Worm (Caenorhabditis elegans): ENCODE results near the gene C33A12.3.
A peak's percentile ranks its signal among the peaks of the same experiment; 100 is the strongest.

Gene C33A12.3

ce11 chrIV:9477135-9477928 is 35.5 kb downstream of the C33A12.3 start, which contains the start of gene wrt-3 (continued):
- TF ChIP-seq elt-2 (tag; optimal IDR thresholded peaks at IDR 0.05) (peak; percentile 97), ceh-14 (tag; optimal IDR thresholded peaks at IDR 0.05) (peak; percentile 84), sdc-2 (tag; optimal IDR thresholded peaks at IDR 0.05) (peak; percentile 87), mec-3 (tag; optimal IDR thresholded peaks at IDR 0.05; ENCODE audit: borderline replicate concordance) (peak; percentile 83), nhr-232 (tag; optimal IDR thresholded peaks at IDR 0.05) (peak; percentile 87), pax-1 (tag; optimal IDR thresholded peaks at IDR 0.05) (no peak), unc-3 (GFP tag; conservative IDR thresholded peaks at IDR 0.05) (peak; percentile 90), unc-3 (tag; optimal IDR thresholded peaks at IDR 0.05) (peak; percentile 88), ceh-34 (tag; optimal IDR thresholded peaks at IDR 0.05) (peak; percentile 93), ref-2 (tag; optimal IDR thresholded peaks at IDR 0.05) (peak; percentile 94), ahr-1 (tag; optimal IDR thresholded peaks at IDR 0.05) (peak; percentile 92), syd-9 (tag; optimal IDR thresholded peaks at IDR 0.05) (peak; percentile 95), ceh-18 (tag; optimal IDR thresholded peaks at IDR 0.05) (peak; percentile 82), elt-4 (tag; optimal IDR thresholded peaks at IDR 0.05) (peak; percentile 80), ztf-16 (tag; optimal IDR thresholded peaks at IDR 0.05) (peak; percentile 94), nfya-1 (tag; optimal IDR thresholded peaks at IDR 0.05) (peak; percentile 50), sox-4 (tag; optimal IDR thresholded peaks at IDR 0.05) (peak; percentile 94), K02D7.2 (tag; optimal IDR thresholded peaks at IDR 0.05) (peak; percentile 94), hlh-15 (tag; optimal IDR thresholded peaks at IDR 0.05) (peak; percentile 84)

DNA sequence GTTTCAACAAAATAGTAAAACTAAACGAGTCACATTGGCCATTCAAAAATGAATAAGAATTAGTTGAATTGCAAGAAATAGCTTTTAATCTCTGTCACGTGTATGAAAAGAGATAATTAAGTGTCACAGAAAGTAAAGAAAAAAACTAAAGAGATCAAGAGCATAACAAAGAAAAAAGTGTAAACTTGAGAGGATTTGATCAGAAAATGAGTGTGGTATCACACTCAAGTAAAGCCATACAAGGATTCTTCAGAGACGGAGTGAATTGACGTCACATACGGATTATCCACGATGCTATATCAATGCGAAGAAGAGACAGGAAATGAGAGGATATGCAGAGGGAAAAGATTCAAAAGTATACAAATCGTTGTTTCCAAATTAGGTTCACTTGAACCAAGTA is 43.5 kb downstream of the C33A12.3 start:
- TF ChIP-seq zip-5 (tag; optimal IDR thresholded peaks at IDR 0.05) (no peak), hlh-15 (tag; optimal IDR thresholded peaks at IDR 0.05) (no peak), ceh-19 (GFP tag; optimal IDR thresholded peaks at IDR 0.05) (no peak), ceh-9 (tag; optimal IDR thresholded peaks at IDR 0.05) (no peak), C38D4.7 (GFP tag; optimal IDR thresholded peaks at IDR 0.05) (no peak), unc-42 (tag; optimal IDR thresholded peaks at IDR 0.05) (no peak), fkh-10 (GFP tag; optimal IDR thresholded peaks at IDR 0.05) (no peak), sdc-2 (tag; optimal IDR thresholded peaks at IDR 0.05) (no peak)

ce11 chrIV:9467418-9467817 is 45.4 kb downstream of the C33A12.3 start, which contains the start of gene F38E11.6:
F38E11.6 (minus strand) TSS chrIV:9467518.
- no peak for TF ChIP-seq K02D7.2 (tag; optimal IDR thresholded peaks at IDR 0.05)
- TF ChIP-seq dve-1 (tag; optimal IDR thresholded peaks at IDR 0.05): no peak
- no peak for TF ChIP-seq pax-1 (tag; optimal IDR thresholded peaks at IDR 0.05)
- no peak for TF ChIP-seq fkh-6 (tag; optimal IDR thresholded peaks at IDR 0.05)
- no peak for TF ChIP-seq ceh-22 (tag; optimal IDR thresholded peaks at IDR 0.05)
- no peak for TF ChIP-seq ceh-19 (GFP tag; optimal IDR thresholded peaks at IDR 0.05)
- no peak for TF ChIP-seq pag-3 (tag; optimal IDR thresholded peaks at IDR 0.05; ENCODE audit: borderline replicate concordance)
- no peak for TF ChIP-seq odd-2 (tag; optimal IDR thresholded peaks at IDR 0.05)
- TF ChIP-seq elt-4 (tag; optimal IDR thresholded peaks at IDR 0.05): no peak
- TF ChIP-seq hlh-30 (tag; optimal IDR thresholded peaks at IDR 0.05; ENCODE audit: insufficient read depth): no peak
- TF ChIP-seq Y22D7AL.16 (tag; optimal IDR thresholded peaks at IDR 0.05): no peak
- no peak for TF ChIP-seq ceh-24 (tag; optimal IDR thresholded peaks at IDR 0.05)

DNA sequence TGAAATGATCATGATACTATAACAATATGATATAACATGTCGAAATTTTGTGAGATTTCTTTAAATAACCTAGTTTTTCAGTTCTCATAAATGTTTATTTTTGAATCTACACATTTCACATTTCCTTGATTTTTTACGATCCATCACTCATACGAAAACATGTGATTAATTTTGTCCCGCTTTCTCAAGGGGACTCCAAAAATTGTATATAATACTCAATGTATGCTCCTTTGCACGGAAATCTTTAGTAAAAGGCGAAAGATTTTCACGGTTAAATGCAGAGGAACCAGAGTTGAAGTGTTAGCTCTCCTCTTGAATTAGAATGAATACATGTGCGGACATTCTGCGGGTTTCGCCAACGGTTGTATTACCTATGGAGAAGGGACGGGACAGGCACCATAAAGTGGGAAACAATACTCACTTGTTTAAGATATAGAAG is 48.4 kb downstream of the C33A12.3 start:
- TF ChIP-seq ama-1 (optimal IDR thresholded peaks at IDR 0.05) (peak; percentile 57), npax-4 (tag; optimal IDR thresholded peaks at IDR 0.05) (no peak)

Measured in whole organism, late embryonic.